Worm (Caenorhabditis elegans) whole organism, L4/young adult: ENCODE measurements around the gene ZK381.8.

ENCODE experiments used
- W03F9.2 ChIP-seq: fragments of 150-350 bp; optimal IDR thresholded peaks from 2 replicates; lab custom pipeline; 2014; ENCODE audit warnings: missing biosample characterization, missing genetic modification characterization
- dao-5 ChIP-seq: sonication (generic microtip); optimal IDR thresholded peaks from 2 replicates; lab custom pipeline; 2016; ENCODE audit warnings: missing genotype, missing genetic modification characterization, moderate library complexity, missing compliant biosample characterization
- him-1 ChIP-seq: sonication (generic microtip); optimal IDR thresholded peaks from 2 replicates; lab custom pipeline; 2016; ENCODE audit warnings: missing genotype, missing genetic modification reagents, missing genetic modification characterization, missing compliant biosample characterization

The ZK381.8 gene

DNA sequence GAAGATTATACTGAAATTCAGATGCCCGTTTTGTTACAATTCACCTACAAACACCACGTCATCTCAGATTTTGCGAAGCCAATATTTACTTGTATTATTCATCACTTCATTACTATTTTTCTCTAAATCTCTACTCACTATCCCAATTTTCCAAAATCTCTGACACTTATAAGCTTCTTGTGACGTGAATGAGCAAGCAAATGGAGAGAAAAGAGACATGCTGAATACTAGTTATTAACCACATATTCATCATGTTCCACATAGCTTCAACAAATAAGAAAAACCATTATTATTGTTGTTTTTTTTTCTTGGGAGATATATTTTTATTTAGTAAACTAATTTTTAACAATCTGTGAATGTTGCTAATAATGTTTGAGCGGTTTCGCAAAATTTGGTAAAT is 18.9 kb downstream of the ZK381.8 start:
- TF ChIP-seq W03F9.2, result no peak
- TF ChIP-seq dao-5, result no peak
- TF ChIP-seq him-1, result no peak

DNA sequence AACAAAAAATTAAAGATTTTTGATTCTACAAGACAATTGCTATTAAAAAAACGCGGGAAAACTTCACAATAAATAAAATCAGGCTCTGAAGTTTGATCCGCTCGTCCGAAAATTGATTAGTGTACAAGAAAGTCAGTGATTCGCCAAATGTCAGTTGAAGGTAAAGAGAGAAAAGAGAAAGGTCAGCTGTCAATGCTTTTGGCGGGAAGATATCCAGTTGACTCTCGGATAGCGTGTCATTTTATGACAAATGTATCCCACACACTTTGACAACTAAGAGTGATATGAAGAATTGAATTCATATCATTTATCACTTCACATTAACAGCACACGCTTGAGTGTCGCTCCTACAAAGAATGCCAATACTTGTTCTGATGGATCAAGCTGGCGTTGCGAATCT is 23.3 kb downstream of the ZK381.8 start:
- TF ChIP-seq him-1, result no peak
- TF ChIP-seq dao-5, result no peak
- TF ChIP-seq W03F9.2, result no peak

ce11 chrIV:6941101-6941500 is 29.1 kb downstream of the ZK381.8 start:
- TF ChIP-seq him-1 (no peak), dao-5 (no peak), W03F9.2 (no peak)

ce11 chrIV:6937548-6937947 is 32.6 kb downstream of the ZK381.8 start, which contains the start of gene npr-12:
Gene npr-12 (minus strand): TSS chrIV:6937648.
- TF ChIP-seq W03F9.2 (no peak), dao-5 (no peak), him-1 (no peak)

DNA sequence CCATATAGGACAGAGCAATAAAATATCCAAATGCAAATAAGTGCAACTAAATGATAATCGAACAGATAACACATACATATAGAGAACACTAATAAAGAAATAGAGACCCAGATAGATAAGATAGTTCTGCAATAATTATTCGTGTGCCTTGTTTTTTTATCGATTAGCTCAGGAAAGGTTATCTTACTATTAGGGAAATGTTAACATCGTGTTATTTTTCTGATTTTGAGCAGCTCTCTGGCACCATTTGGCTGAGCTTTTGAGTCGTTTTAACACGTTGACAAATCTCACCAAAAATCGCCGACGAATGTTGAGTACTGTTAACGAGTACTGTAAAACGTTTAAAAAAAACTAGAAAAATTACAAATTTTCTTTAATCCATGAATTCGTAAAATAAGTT is 41.8 kb downstream of the ZK381.8 start, which contains the start of gene cest-6:
Gene cest-6 (minus strand): TSS at position 101 of the 400 bp plus-strand sequence.
- TF ChIP-seq W03F9.2, result no peak
- no peak for TF ChIP-seq him-1
- no peak for TF ChIP-seq dao-5

DNA sequence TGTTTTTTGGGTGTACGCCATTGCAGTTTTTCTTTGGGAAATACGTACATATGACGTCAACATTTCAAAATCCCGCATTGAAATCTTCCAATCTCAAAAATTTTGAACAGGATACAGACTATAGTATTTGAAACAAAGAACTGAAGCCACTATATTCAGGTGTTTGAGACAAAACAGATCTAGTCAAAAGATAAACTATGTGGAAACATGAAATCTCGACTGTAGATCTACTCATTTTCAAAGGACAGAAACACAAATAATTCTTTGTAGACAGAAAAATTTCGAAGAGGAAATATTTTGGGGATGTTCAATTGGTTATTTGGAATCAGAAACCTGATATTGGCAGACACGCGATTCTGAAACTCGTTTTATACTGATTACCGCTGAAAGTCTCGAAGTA is 44.7 kb downstream of the ZK381.8 start:
- TF ChIP-seq dao-5 (no peak), him-1 (no peak), W03F9.2 (no peak)

DNA sequence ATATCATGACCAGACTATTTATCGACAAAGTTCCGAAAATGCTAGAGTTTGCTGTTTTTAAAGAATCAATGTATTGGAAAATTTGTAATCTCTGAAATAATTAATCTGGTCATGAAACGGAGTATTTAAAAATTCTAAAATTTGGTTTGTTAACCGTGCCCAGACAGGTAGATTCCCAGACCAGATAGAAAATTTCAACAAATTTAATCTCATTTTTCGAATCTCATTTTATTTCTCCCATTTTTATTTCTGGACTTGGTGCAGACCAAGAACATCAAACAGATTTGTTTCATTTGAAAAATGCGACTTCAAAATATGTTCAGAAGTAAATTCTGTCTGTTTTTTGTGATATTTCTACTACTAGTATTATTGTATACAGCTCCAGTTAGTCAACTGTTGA is 47.1 kb downstream of the ZK381.8 start, which contains the start of gene T22D1.1:
Gene T22D1.1 (plus strand): TSS at position 301 of the 400 bp plus-strand sequence.
- TF ChIP-seq W03F9.2 (no peak), him-1 (no peak), dao-5 (no peak)

- no peak for TF ChIP-seq W03F9.2
- TF ChIP-seq him-1, result no peak
- no peak for TF ChIP-seq dao-5
These were observed 50.1 kb downstream of the ZK381.8 start, which contains the start of gene T22D1.18 for ce11 chrIV:6920063-6920462. Gene T22D1.18 (minus strand): TSS chrIV:6920163.

ce11 chrIV:6919318-6919717 is 50.9 kb downstream of the ZK381.8 start, which contains the start of gene ruvb-2:
Gene ruvb-2 (minus strand): TSS chrIV:6919406.
- TF ChIP-seq W03F9.2, result peak; percentile 92
- TF ChIP-seq him-1, result peak; percentile 30
- TF ChIP-seq dao-5, result no peak
